Worm (Caenorhabditis elegans): ENCODE data around the gene C25F9.15.

- TF ChIP-seq cog-1 (tag; optimal IDR thresholded peaks at IDR 0.05) (no peak), ztf-23 (GFP tag; IDR thresholded peaks at IDR 0.05) (no peak), med-1 (GFP tag; optimal IDR thresholded peaks at IDR 0.05; ENCODE audit: insufficient read depth) (no peak), ztf-29 (GFP tag; IDR thresholded peaks at IDR 0.05) (no peak)
These were observed 50.1 kb downstream of the C25F9.15 start, which contains the start of gene Y43F8B.12 for ce11 chrV:19468083-19468482.

All from whole organism, midembryonic.